Worm (Caenorhabditis elegans): ENCODE measurements around the gene nhr-12.

The nhr-12 gene

DNA sequence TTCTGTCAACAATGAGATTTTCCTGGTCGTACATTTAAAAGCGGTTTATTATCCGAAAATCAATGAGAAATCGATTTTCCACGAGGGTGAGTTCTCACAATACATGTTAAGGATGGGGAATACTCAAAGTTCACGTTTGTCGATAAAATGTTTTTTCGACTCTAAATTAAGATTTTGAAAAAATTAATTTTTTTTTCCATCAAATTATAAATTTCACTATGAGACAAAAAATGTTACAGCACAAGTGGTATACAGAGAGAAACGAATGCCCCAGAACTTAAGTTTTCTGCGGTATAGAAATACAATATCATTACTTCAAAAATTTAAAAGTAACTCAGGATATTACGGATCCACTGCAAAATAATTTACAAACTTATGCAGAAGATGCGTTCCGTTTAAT lies 5.6 kb downstream of the nhr-12 start, which contains the start of gene R04B5.1:
TSS of gene R04B5.1 (minus strand) at position 101 of the 400 bp plus-strand sequence.
- no peak for TF ChIP-seq bed-1 (GFP tag; IDR thresholded peaks at IDR 0.05)
- no peak for TF ChIP-seq lin-54 (GFP tag; optimal IDR thresholded peaks at IDR 0.05)
- TF ChIP-seq zim-3 (tag; optimal IDR thresholded peaks at IDR 0.05): no peak
- no peak for TF ChIP-seq let-607 (tag; optimal IDR thresholded peaks at IDR 0.05)
- no peak for TF ChIP-seq snpc-4 (GFP tag; optimal IDR thresholded peaks at IDR 0.05)
- TF ChIP-seq snpc-4 (tag; optimal IDR thresholded peaks at IDR 0.05): no peak
- TF ChIP-seq T07F8.4 (tag; optimal IDR thresholded peaks at IDR 0.05): no peak
- no peak for TF ChIP-seq madf-8 (GFP tag; conservative IDR thresholded peaks at IDR 0.05)
- TF ChIP-seq ceh-40 (GFP tag; IDR thresholded peaks at IDR 0.05): no peak
- TF ChIP-seq pbrm-1 (GFP tag; IDR thresholded peaks at IDR 0.05): no peak
- no peak for TF ChIP-seq tbx-9 (tag; optimal IDR thresholded peaks at IDR 0.05; ENCODE audit: borderline replicate concordance)
- TF ChIP-seq bed-2 (GFP tag; IDR thresholded peaks at IDR 0.05): no peak
- no peak for TF ChIP-seq B0035.1 (tag; optimal IDR thresholded peaks at IDR 0.05)
- TF ChIP-seq ztf-6 (GFP tag; IDR thresholded peaks at IDR 0.05): no peak

DNA sequence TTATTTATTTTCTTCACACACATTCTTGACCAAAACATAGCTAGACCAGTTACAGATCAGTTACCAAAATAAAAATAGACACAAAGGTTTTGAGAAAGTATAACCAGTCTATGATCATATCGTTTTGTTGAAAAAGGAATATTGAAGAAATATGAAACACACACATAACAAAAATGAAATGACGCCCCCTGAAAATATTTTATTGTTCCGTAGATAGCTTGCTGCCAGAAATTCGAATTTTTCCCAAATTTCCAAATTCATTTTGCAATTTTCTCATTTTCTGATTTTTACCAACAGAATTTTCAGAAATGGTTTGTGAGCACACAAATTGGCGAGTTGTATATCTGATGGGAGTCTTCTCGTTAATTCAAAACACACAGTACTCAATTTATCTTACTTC lies 8.4 kb downstream of the nhr-12 start, which contains the start of gene F57A8.7:
TSS of gene F57A8.7 (plus strand) at position 301 of the 400 bp plus-strand sequence.
- TF ChIP-seq egl-18 (GFP tag; IDR thresholded peaks at IDR 0.05) (no peak), somi-1 (GFP tag; optimal IDR thresholded peaks at IDR 0.05) (no peak), nfyb-1 (GFP tag; IDR thresholded peaks at IDR 0.05) (no peak)

DNA sequence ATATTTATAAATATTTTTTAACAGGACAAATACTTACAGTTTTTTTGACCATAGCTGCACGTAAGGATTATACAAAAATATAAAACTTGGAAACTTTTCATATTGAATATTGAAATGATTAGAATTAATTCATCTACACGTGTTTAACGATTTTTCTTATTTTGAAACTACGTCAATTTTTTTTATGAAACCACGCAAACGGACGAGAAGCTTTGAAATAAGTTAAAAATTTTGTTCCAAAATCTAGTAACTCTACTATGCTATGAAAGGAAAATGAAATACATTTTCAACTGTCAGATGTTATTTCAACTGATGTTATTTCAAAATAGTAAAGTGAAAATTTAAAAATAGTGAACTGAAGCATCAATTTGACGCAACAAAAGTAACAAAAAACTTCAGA lies 10.1 kb downstream of the nhr-12 start, which contains the start of gene F57A8.6:
TSS of gene F57A8.6 (minus strand) at position 101 of the 400 bp plus-strand sequence.
- no peak for TF ChIP-seq nhr-80 (tag; optimal IDR thresholded peaks at IDR 0.05)
- no peak for TF ChIP-seq egl-44 (GFP tag; IDR thresholded peaks at IDR 0.05)
- TF ChIP-seq dpl-1 (GFP tag; optimal IDR thresholded peaks at IDR 0.05): no peak
- TF ChIP-seq B0035.1 (tag; optimal IDR thresholded peaks at IDR 0.05): no peak
- no peak for TF ChIP-seq lsy-27 (tag; optimal IDR thresholded peaks at IDR 0.05; ENCODE audit: borderline replicate concordance, insufficient read depth)
- TF ChIP-seq chd-7 (tag; optimal IDR thresholded peaks at IDR 0.05): no peak
- no peak for TF ChIP-seq bed-1 (GFP tag; IDR thresholded peaks at IDR 0.05)
- TF ChIP-seq ekl-4 (GFP tag; IDR thresholded peaks at IDR 0.05): no peak
- no peak for TF ChIP-seq tbx-9 (tag; optimal IDR thresholded peaks at IDR 0.05; ENCODE audit: borderline replicate concordance)

DNA sequence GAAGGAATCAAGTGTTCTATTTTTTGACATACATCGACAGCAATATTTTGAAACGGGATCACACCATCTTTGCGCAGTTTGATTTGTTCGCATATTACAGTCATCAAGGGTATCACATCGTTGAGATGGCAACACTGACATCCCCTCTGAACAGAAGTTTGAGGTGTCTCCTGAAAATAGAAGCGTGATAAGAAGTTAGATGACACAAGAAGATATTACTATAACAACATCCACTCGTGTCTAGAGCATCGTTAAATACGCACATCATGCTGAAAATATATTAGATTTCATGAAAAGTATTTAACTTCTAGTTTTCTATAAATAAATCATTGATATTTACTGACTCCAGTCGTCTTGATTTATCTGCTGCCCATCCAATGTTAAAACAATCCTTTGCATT lies 11.1 kb downstream of the nhr-12 start:
- TF ChIP-seq snpc-1.1 (tag; optimal IDR thresholded peaks at IDR 0.05; ENCODE audit: insufficient read depth) (no peak), F57A8.1 (GFP tag; optimal IDR thresholded peaks at IDR 0.05) (no peak), K11D2.4 (GFP tag; IDR thresholded peaks at IDR 0.05) (no peak), F49E8.2 (tag; optimal IDR thresholded peaks at IDR 0.05; ENCODE audit: insufficient read depth) (no peak), ets-4 (GFP tag; optimal IDR thresholded peaks at IDR 0.05) (no peak), madf-3 (GFP tag; IDR thresholded peaks at IDR 0.05) (no peak), hmg-20 (GFP tag; IDR thresholded peaks at IDR 0.05) (no peak), ztf-28 (GFP tag; IDR thresholded peaks at IDR 0.05) (no peak), madf-6 (GFP tag; IDR thresholded peaks at IDR 0.05) (no peak), egrh-3 (GFP tag; IDR thresholded peaks at IDR 0.05) (no peak), mel-28 (tag; optimal IDR thresholded peaks at IDR 0.05; ENCODE audit: borderline replicate concordance) (no peak), F55B11.4 (tag; optimal IDR thresholded peaks at IDR 0.05; ENCODE audit: borderline replicate concordance, insufficient read depth) (no peak), sptf-2 (GFP tag; optimal IDR thresholded peaks at IDR 0.05) (no peak), Y95B8A.8 (GFP tag; IDR thresholded peaks at IDR 0.05) (no peak)

Measured in whole organism, young adult.